Fruit fly (Drosophila melanogaster) whole organism, wandering third instar larva: ENCODE measurements around the gene CG14957.

ENCODE experiments used
- CG9705 ChIP-seq: fragments of 200-800 bp; sonication (Bioruptor generic); optimal IDR thresholded peaks from 2 replicates; lab custom pipeline; 2018; ENCODE audit warnings: missing biosample characterization, mild to moderate bottlenecking, missing genetic modification characterization
- CrebA ChIP-seq: fragments of 200-800 bp; sonication (Bioruptor generic); optimal IDR thresholded peaks from 2 replicates; lab custom pipeline; 2016; ENCODE audit warnings: missing biosample characterization, mild to moderate bottlenecking, missing genetic modification characterization, borderline replicate concordance
- Dif ChIP-seq: fragments of 200-275, 200-300 bp; sonication (Bioruptor generic); optimal IDR thresholded peaks from 2 replicates; lab custom pipeline; 2018; ENCODE audit warnings: missing biosample characterization, missing genetic modification characterization; ENCODE audit not compliant: partially characterized antibody
- GATAd ChIP-seq: sonication (Bioruptor generic); optimal IDR thresholded peaks from 2 replicates; lab custom pipeline; 2016; ENCODE audit warnings: missing biosample characterization, missing genetic modification characterization
- Hr78 ChIP-seq: fragments of >200 bp; optimal IDR thresholded peaks from 2 replicates; lab custom pipeline; 2017; ENCODE audit warnings: missing biosample characterization, missing genetic modification characterization
- dl ChIP-seq, 2 experiments: fragments of 175-275, 200-275 bp in 1 of 2; fragments of 200-275 bp in 1 of 2; sonication (Bioruptor generic); optimal IDR thresholded peaks; lab custom pipeline; 2018; ENCODE audit warnings: mild to moderate bottlenecking in 2 of 2, missing biosample characterization in 2 of 2, missing genetic modification characterization in 2 of 2, moderate library complexity in 2 of 2; ENCODE audit not compliant: partially characterized antibody in 2 of 2, insufficient read depth in 1 of 2
- dmrt93B ChIP-seq: fragments of 200-800 bp; sonication (Bioruptor generic); optimal IDR thresholded peaks from 2 replicates; lab custom pipeline; 2018; ENCODE audit warnings: missing biosample characterization, mild to moderate bottlenecking, missing genetic modification characterization
- h ChIP-seq: fragments of 200-800 bp; sonication (Bioruptor generic); optimal IDR thresholded peaks from 3 replicates; lab custom pipeline; 2016; ENCODE audit warnings: missing biosample characterization, mild to moderate bottlenecking, missing genetic modification characterization
- psq ChIP-seq: fragments of 200-800 bp; sonication (Bioruptor generic); optimal IDR thresholded peaks from 3 replicates; lab custom pipeline; 2017; ENCODE audit warnings: missing biosample characterization, mild to moderate bottlenecking, missing genetic modification characterization, moderate library complexity
- rgr ChIP-seq: fragments of 200-800 bp; sonication (Bioruptor generic); optimal IDR thresholded peaks from 3 replicates; lab custom pipeline; 2016; ENCODE audit warnings: missing biosample characterization, mild to moderate bottlenecking, missing genetic modification characterization
- sv ChIP-seq: fragments of 200-800 bp; sonication (Bioruptor generic); optimal IDR thresholded peaks from 3 replicates; lab custom pipeline; 2016; ENCODE audit warnings: missing biosample characterization, missing genetic modification characterization

DNA sequence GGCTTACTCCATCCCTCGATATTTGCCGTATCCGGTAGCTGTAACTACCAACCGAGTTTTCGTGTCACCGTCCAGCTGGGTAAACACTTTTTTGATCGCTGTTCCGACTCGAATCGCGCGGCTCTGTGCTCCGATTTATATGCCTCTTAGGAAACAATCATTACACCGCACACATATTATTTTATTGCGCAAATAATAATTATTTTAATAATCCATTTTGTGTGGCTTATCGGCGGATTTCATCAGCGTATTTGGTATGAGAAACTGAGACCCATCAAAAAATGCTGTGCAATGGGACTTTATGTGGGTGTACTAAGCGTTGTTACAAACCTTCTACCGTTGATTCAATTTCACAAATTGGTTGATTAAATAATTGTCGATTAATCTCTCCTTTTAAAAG, 15.7 kb downstream of the CG14957 start, which contains the start of gene CG32271:
- TF ChIP-seq psq (GFP tag; lab: Kevin White, UChicago) (no peak), rgr (no peak), Dif (GFP tag; lab: Kevin White, UChicago) (no peak), sv (GFP tag; lab: Kevin White, UChicago) (no peak), dl (GFP tag; optimal IDR thresholded peaks at IDR 0.05; lab: Kevin White, UChicago; ENCODE audit: insufficient read depth in 1 of 2, partially characterized antibody in 2 of 2) (no peak), CG9705 (GFP tag; lab: Kevin White, UChicago) (no peak), h (no peak), CrebA (GFP tag; lab: Kevin White, UChicago) (no peak), dmrt93B (GFP tag; lab: Kevin White, UChicago) (no peak), Hr78 (no peak), GATAd (GFP tag; lab: Kevin White, UChicago) (no peak)
